Fruit fly (Drosophila melanogaster) Kc167 (cell line): ENCODE measurements around the gene CG6041.

Experiments used
- Myc ChIP-seq: fragments of >200 bp; optimal IDR thresholded peaks from 2 replicates; lab custom pipeline; 2017; ENCODE audit warnings: missing external identifiers
- Sin3A ChIP-seq: fragments of >200 bp; optimal IDR thresholded peaks from 2 replicates; lab custom pipeline; 2018; ENCODE audit warnings: missing external identifiers
- h ChIP-seq: fragments of >200 bp; optimal IDR thresholded peaks from 3 replicates; lab custom pipeline; 2018; ENCODE audit warnings: missing external identifiers
- insv ChIP-seq: fragments of >200 bp; optimal IDR thresholded peaks from 3 replicates; lab custom pipeline; 2018; ENCODE audit warnings: missing external identifiers
- psq ChIP-seq: fragments of >200 bp; optimal IDR thresholded peaks from 2 replicates; lab custom pipeline; 2017; ENCODE audit warnings: missing external identifiers
- ttk ChIP-seq: sonication (Bioruptor generic); optimal IDR thresholded peaks from 2 replicates; lab custom pipeline; 2017; ENCODE audit warnings: missing external identifiers

Gene CG6041

DNA sequence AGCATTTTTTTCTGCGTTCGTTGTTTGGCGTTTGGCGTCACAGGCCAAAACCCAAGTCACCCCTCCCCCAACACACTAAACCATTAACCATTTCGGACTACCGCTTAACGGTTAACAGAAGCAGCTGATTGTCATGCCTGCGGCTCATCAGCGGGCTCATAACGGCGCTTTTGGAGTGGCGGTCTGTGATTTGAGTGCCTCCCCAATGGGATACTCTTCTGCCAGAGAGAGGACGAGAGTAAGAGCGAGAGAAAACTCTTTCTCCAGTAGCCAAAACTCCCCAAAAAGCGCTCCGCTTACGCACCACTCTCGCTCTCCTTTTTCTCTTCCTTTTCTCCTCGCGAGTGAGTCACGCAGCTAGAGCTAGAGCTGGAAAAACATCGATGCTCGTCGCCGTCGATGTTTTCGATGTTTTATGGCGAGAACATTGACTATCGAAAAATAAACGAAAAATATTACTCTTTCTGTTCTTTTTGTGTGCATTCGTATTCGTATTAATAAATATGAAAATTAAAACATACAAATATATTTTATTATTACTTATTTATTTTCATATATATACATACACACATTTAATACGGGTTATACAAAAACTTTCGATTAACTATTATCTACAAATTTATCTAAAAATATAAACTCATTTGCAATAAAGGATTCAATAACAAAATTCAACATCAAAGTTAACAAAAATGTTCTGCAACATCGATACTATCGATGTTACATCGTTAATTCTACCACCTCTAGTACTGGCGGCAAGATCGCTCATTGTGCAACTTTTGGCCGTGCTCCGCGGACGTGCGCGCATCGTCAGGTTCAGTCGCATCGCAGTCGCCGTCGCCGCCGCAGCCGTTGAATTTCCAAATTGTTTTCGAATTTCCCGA is 17.8 kb downstream of the CG6041 start, which contains the start of gene Grip:
Gene Grip (plus strand): TSS at position 763 of the 881 bp plus-strand sequence.
- TF ChIP-seq Sin3A (no peak), ttk (lab: Kevin White, UChicago) (no peak), psq (lab: Kevin White, UChicago) (no peak), h (no peak), insv (lab: Kevin White, UChicago) (no peak), Myc (no peak)

DNA sequence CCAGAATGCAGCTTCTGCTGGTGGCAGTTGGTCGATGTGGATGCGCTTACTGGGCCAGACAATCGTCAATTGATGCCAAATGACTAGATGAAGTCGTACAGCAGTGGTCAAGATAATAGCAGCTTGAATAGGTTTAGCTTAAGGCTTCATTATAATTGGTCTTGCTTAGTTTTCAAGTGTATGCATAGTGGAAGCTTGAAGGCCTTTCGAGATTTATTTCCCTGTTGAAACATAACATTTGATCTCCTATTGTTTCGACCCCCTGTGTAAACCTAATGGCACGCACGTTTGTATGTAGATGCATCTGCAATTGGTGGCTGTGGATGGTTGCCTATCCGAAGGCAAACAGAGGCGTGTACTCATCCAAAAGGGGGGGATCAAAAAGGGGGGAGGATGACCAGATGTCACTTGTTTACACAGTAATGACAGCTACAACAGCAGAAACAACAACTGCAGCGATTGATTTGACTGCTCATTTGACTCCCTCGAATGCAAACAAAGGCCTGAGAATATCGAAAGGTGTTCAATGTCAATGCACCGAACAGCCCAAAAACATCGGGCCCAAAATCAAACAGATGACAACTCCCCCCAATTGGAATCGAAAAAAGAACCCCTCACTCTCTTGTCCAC is 20.2 kb downstream of the CG6041 start:
- TF ChIP-seq ttk (lab: Kevin White, UChicago) = no peak
- no peak for TF ChIP-seq Myc
- TF ChIP-seq h = no peak
- TF ChIP-seq Sin3A = no peak
- no peak for TF ChIP-seq psq (lab: Kevin White, UChicago)
- TF ChIP-seq insv (lab: Kevin White, UChicago) = no peak

DNA sequence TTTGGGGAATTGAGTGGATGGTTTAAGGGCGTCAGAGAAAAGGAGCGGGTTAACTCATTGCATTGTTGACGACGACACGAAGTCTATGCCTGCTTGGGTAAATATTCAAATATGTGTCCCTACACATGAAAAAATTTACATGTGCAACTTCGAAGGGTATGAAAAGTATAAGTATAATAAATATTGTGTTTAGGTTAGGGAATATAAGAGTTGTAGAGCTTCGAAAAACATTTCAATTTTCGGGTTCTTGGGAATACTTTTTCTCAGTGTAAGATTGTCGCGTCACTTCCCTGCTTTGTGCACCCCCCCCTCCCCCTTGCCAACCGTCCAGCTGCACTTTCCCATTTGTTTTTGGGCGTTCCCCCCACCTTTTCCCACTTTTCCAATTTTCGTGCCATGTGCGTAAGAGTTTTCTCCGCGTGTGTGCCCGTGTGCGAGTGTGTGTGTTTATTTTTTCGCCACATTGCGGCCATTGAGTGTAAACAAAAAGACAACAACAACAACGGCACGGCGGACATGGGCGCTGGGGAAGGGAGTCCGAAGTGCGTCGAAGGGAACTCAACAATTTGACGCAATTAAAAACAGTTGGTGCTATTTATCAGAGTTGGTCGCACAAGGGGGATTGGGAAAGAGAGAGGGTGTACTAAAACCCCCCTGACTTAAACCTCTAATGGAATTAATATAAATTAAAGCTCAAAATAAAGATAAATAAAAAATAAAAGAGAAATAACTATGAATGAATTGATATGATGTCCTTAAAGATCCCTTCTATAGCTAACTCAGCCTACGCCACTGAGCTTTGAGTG is 22.1 kb downstream of the CG6041 start:
- no peak for TF ChIP-seq psq (lab: Kevin White, UChicago)
- TF ChIP-seq ttk (lab: Kevin White, UChicago) = no peak
- no peak for TF ChIP-seq insv (lab: Kevin White, UChicago)
- no peak for TF ChIP-seq Myc
- no peak for TF ChIP-seq h
- no peak for TF ChIP-seq Sin3A

DNA sequence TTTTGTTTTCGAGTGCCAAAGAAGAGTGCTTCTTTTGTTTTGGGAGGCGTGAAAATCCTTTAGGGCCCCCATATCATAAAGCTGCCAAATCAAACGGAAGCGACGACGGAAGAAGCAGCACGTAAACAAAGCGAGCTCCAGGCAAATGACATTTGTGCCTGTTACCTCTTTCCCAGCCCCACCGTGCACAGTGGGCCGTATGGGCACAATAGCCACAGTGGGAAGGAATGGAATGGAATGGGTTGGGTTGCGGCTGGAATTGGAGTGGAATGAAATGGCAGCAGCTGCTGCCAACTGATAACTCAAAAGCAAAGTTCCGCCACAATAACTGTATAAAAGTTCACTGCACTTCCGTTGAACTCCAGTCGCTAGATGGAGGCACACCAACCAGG is 22.7 kb downstream of the CG6041 start:
- TF ChIP-seq psq (lab: Kevin White, UChicago) (no peak), ttk (lab: Kevin White, UChicago) (no peak), Myc (no peak), Sin3A (no peak), insv (lab: Kevin White, UChicago) (no peak), h (no peak)

DNA sequence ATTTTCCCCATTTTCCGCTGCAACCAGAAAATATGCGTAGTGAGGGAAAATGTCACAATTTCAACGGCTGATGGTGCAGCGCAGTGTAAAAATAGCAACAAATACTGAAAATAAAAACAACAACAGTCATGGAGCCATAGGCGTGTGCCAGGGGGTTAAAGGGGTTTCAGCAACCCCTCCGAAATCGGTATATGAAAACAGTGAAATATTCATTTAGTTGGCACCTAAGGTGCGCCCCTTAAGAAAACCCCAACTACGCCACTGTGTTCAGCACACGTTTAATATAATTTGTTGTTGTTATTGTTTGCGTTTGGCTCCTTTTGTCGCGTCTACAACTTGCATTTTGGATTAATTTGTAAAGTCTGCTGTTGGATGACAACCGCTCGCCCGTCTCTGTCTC is 24.1 kb downstream of the CG6041 start:
- no peak for TF ChIP-seq psq (lab: Kevin White, UChicago)
- no peak for TF ChIP-seq Myc
- TF ChIP-seq Sin3A = no peak
- TF ChIP-seq h = no peak
- TF ChIP-seq insv (lab: Kevin White, UChicago) = no peak
- TF ChIP-seq ttk (lab: Kevin White, UChicago) = no peak

DNA sequence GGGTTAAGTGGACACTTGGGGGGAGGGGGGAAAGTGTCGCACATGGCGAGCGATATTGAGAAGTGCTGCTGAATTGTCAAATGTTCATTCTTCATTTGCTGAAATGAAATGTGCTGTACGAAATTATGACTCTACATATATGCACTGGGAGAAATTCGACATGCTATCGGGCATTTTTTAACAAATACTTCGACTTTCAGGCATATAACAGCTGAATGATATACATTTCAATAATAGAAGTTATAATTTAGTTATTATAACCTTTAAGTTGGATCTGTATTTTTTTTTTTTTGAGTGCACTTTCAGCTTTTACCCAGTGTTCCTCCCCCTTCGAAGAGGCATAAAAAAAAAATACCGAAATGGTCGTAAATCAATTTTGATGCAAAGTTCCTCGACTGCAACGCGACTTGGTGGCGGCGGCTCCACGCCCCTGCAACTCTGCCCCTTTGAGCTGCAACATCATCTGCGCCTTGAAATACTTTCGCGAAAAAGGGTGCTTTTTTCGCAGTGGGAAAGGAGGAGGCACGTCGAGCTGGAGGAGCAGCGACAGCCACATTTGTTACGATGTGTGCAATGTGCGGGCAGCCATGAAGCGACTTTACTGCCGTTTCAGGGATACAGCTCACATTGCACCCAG is 25.5 kb downstream of the CG6041 start:
- TF ChIP-seq Sin3A (no peak), Myc (no peak), psq (lab: Kevin White, UChicago) (no peak), h (no peak), ttk (lab: Kevin White, UChicago) (no peak), insv (lab: Kevin White, UChicago) (no peak)

DNA sequence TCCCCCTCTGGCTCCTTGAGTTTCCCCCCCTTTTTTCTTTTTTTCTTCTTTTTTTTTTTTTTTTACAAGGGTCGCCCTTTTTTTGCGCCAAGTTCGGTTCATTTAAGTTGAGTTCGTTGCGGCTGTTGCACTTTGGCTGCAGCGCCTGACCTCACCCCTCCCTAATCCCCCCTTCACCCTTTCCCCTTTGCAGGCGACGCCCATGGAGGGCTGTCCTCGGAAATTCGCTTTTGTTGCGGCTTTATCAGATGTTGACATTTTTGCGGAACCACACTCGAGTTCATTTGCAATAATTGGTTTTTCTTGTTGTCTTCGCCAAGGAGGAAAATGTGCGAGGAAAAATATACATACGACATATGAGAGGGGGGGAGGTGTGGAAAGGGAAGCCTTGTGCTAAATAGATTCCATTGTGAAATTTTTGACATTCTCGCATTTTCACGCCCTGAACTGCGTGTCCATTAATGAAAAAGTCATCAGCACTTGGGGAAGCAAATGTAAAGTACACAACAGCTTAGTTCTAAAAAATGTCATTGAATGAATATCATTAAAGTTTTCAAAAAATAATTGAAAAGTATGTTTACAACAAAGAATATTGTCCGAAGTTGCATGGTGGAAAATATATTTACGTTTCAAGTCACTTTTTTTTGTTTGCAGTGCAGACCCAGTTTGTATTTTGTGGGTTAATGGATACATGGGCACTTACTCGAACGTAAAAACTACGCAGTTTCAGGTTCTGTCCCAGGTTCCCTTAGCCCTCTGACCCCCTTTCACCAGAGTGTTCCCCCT is 26.6 kb downstream of the CG6041 start:
- TF ChIP-seq psq (lab: Kevin White, UChicago) (no peak), Sin3A (no peak), insv (lab: Kevin White, UChicago) (no peak), ttk (lab: Kevin White, UChicago) (no peak), Myc (no peak), h (no peak)

DNA sequence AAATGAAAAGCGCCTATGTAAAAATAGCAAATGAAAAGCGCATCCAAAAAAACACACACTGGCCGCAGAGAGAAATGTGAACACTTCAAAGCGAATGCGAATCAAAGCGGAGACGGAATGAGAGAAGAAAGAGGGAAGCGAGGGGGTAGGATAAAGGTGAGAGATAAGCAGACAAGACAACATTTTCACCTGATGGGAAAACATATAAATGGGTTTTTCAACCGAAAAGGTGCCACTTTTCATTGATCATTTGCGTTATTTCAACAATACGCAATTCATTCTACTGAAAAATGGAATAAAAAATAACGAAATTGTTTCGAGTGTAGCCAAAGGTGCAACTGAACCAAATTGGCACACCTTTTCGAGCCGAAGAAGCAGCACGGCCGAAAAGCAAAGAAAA is 29.2 kb downstream of the CG6041 start:
- TF ChIP-seq h (no peak), psq (lab: Kevin White, UChicago) (no peak), ttk (lab: Kevin White, UChicago) (no peak)

DNA sequence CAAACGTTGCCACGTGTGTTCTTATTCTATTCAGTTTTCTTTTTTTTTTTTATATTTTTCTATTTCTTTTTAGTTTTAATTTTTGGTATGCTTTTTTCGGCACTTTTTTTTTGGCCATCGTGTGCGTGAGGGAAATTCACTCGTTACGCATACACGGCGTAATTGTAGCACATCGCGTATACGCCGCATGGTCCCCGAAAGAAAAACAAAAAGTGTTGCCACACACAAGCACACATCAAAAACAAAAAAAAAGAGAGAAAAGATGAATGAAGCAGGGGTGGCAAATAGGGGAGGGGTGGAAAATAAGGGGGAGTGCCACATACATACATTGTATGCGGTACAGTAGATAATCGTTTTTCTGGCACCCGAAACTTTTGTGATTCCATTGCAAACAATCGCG is 29.8 kb downstream of the CG6041 start:
- TF ChIP-seq insv (lab: Kevin White, UChicago) (no peak), psq (lab: Kevin White, UChicago) (no peak), ttk (lab: Kevin White, UChicago) (no peak), Myc (no peak), Sin3A (no peak), h (no peak)

DNA sequence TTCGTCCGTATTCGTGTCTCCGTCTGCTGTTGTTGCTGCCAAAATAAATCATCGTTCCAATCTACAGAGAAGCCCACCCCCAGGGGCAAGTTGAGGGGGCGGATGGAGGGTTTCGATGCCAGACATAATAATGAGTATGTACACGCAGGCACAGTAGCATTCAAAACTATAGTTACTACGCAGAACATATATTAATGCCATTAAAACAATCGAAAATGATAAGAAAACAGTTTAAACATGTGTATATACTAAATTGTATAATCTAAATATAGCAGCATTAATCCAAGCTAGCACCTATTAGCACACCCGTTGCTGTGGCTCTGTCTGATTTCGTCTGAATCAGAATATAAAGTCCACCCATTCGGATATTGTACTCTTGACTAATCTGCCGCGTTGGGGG is 32.9 kb downstream of the CG6041 start:
- TF ChIP-seq ttk (lab: Kevin White, UChicago) (no peak), h (no peak), psq (lab: Kevin White, UChicago) (no peak)

DNA sequence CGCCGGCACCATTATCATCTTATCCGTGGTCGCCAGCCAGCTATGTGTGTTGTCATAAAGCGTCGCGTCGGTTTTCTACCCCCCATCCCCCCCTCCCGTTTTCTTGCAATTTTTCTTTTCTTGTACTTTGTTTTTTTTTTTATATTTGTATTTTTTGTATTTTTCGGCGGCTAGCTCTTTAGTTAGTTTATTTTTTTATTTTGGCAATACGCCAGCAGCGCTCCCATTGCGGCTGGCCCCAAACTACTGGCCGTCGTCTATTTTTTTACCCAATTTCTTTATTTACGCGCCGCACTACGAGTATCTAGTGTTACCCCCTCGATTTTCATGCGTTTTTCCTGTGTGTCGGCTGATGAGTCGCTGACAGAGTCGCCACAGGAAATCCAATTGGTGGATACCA is 33.5 kb downstream of the CG6041 start:
- TF ChIP-seq h = no peak
- TF ChIP-seq Sin3A = no peak
- no peak for TF ChIP-seq insv (lab: Kevin White, UChicago)
- TF ChIP-seq Myc = no peak
- no peak for TF ChIP-seq psq (lab: Kevin White, UChicago)
- no peak for TF ChIP-seq ttk (lab: Kevin White, UChicago)
